Fruit fly (Drosophila melanogaster): Measurements from ENCODE around the gene CG7024.

The CG7024 gene

dm6 chrX:4679813-4680381, 25.2 kb upstream of the CG7024 start (continued):
- TF ChIP-seq ssp (GFP tag; IDR thresholded peaks at IDR 0.05) = no peak; the same call in 1 of the 2 replicates
- no peak for TF ChIP-seq jing (GFP tag; optimal IDR thresholded peaks at IDR 0.05)
- TF ChIP-seq CG31441 (GFP tag; IDR thresholded peaks at IDR 0.05) = peak; percentile 55; the same call in 1 of the 2 replicates
- TF ChIP-seq CG4328 (GFP tag; optimal IDR thresholded peaks at IDR 0.05) = no peak
- TF ChIP-seq BtbVII (GFP tag; optimal IDR thresholded peaks at IDR 0.05) = peak; percentile 35
- TF ChIP-seq lilli (GFP tag; optimal IDR thresholded peaks at IDR 0.05) = peak; percentile 70
- no peak for TF ChIP-seq Hr78 (GFP tag; optimal IDR thresholded peaks at IDR 0.05)
- no peak for TF ChIP-seq gsb (GFP tag; IDR thresholded peaks at IDR 0.05)
- TF ChIP-seq tap (tag; optimal IDR thresholded peaks at IDR 0.05) = peak; percentile 25
- peak; percentile 8; the same call in 1 of the 2 replicates for TF ChIP-seq CG14014 (GFP tag; IDR thresholded peaks at IDR 0.05)
- TF ChIP-seq CG15073 (GFP tag; optimal IDR thresholded peaks at IDR 0.05) = no peak
- TF ChIP-seq Camta (GFP tag; optimal IDR thresholded peaks at IDR 0.05) = peak; percentile 43
- TF ChIP-seq CG11398 (GFP tag; optimal IDR thresholded peaks at IDR 0.05) = peak; percentile 32
- no peak for TF ChIP-seq odd (GFP tag; optimal IDR thresholded peaks at IDR 0.05)
- no peak for TF ChIP-seq stwl (tag; optimal IDR thresholded peaks at IDR 0.05)
- TF ChIP-seq CG10267 (tag; optimal IDR thresholded peaks at IDR 0.05) = peak; percentile 54
- peak; percentile 50 for TF ChIP-seq CG7556 (GFP tag; optimal IDR thresholded peaks at IDR 0.05)
- no peak for TF ChIP-seq CG18011 (GFP tag; optimal IDR thresholded peaks at IDR 0.05)
- peak; percentile 27 for TF ChIP-seq CG17829 (tag; optimal IDR thresholded peaks at IDR 0.05)
- TF ChIP-seq sd (tag; optimal IDR thresholded peaks at IDR 0.05) = no peak
- peak; percentile 57 for TF ChIP-seq Fer1 (GFP tag; optimal IDR thresholded peaks at IDR 0.05)
- TF ChIP-seq Adf1 (GFP tag; IDR thresholded peaks at IDR 0.05) = no peak
- no peak for TF ChIP-seq CG34376 (GFP tag; optimal IDR thresholded peaks at IDR 0.05)
- TF ChIP-seq Dip3 (GFP tag; optimal IDR thresholded peaks at IDR 0.05) = peak; percentile 64
- TF ChIP-seq salm (tag; optimal IDR thresholded peaks at IDR 0.05) = peak; percentile 33
- no peak for TF ChIP-seq sima (GFP tag; optimal IDR thresholded peaks at IDR 0.05)
- TF ChIP-seq twi (tag; optimal IDR thresholded peaks at IDR 0.05) = no peak
- peak; percentile 59 for TF ChIP-seq HLH54F (GFP tag; optimal IDR thresholded peaks at IDR 0.05)
- TF ChIP-seq Doc2 (GFP tag; IDR thresholded peaks at IDR 0.05) = no peak
- peak; percentile 54 for TF ChIP-seq Ets97D (GFP tag; optimal IDR thresholded peaks at IDR 0.05)
- peak; percentile 2 for TF ChIP-seq CG30431 (GFP tag; optimal IDR thresholded peaks at IDR 0.05)
- TF ChIP-seq pzg (GFP tag; optimal IDR thresholded peaks at IDR 0.05) = peak; percentile 33
- peak; percentile 64 for TF ChIP-seq Sox102F (GFP tag; optimal IDR thresholded peaks at IDR 0.05)
- TF ChIP-seq CG30020 (tag; optimal IDR thresholded peaks at IDR 0.05) = no peak
- no peak for TF ChIP-seq CG8089 (GFP tag; optimal IDR thresholded peaks at IDR 0.05)
- peak; percentile 53 for TF ChIP-seq CG8388 (GFP tag; optimal IDR thresholded peaks at IDR 0.05)
- TF ChIP-seq en (GFP tag; optimal IDR thresholded peaks at IDR 0.05) = no peak
- TF ChIP-seq toy (GFP tag; IDR thresholded peaks at IDR 0.05) = no peak
- TF ChIP-seq Side (GFP tag; optimal IDR thresholded peaks at IDR 0.05) = peak; percentile 36
- TF ChIP-seq kni (GFP tag; optimal IDR thresholded peaks at IDR 0.05) = no peak
- peak; percentile 71; the same call in 2 of the 3 replicates for TF ChIP-seq row (GFP tag; IDR thresholded peaks at IDR 0.05)
- TF ChIP-seq lab (GFP tag; optimal IDR thresholded peaks at IDR 0.05) = peak; percentile 76
- TF ChIP-seq CG2678 (tag; optimal IDR thresholded peaks at IDR 0.05) = peak; percentile 70
- peak; percentile 50 for TF ChIP-seq ind (GFP tag; optimal IDR thresholded peaks at IDR 0.05)
- peak; percentile 62 for TF ChIP-seq CG9797 (GFP tag; optimal IDR thresholded peaks at IDR 0.05)
- TF ChIP-seq CG4730 (GFP tag; IDR thresholded peaks at IDR 0.05) = 0 out of 2 replicates have a peak, but pooled peaks have one; percentile 19
- TF ChIP-seq sr (GFP tag; IDR thresholded peaks at IDR 0.05) = no peak
- 0 out of 2 replicates have a peak, but pooled peaks have one; percentile 36 for TF ChIP-seq stc (GFP tag; IDR thresholded peaks at IDR 0.05)
- peak; percentile 57; the same call in 2 of the 3 replicates for TF ChIP-seq B-H1 (GFP tag; IDR thresholded peaks at IDR 0.05)
- peak; percentile 51 for TF ChIP-seq CG10979 (tag; optimal IDR thresholded peaks at IDR 0.05)

Measured in whole organism, embryonic.